Fruit fly (Drosophila melanogaster): ENCODE results near the gene Ccp84Ab.

The Ccp84Ab gene

dm6 chr3R:6659941-6660340 lies 42.7 kb downstream of the Ccp84Ab start, which contains the start of gene agt (continued):
- TF ChIP-seq CG10209 (GFP tag; optimal IDR thresholded peaks at IDR 0.05): no peak
- peak; percentile 3 for TF ChIP-seq CG8924 (tag; optimal IDR thresholded peaks at IDR 0.05)
- no peak for TF ChIP-seq Meics (GFP tag; optimal IDR thresholded peaks at IDR 0.05)
- TF ChIP-seq CG9876 (GFP tag; optimal IDR thresholded peaks at IDR 0.05): no peak
- peak; percentile 42; the same call in 1 of the 3 replicates for TF ChIP-seq knrl (GFP tag; IDR thresholded peaks at IDR 0.05; ENCODE audit: partially characterized antibody)
- 0 out of 2 replicates have a peak, but pooled peaks have one; percentile 14 for TF ChIP-seq CG9932 (GFP tag; IDR thresholded peaks at IDR 0.05)
- TF ChIP-seq Sox102F (GFP tag; optimal IDR thresholded peaks at IDR 0.05): no peak
- TF ChIP-seq pfk (GFP tag; optimal IDR thresholded peaks at IDR 0.05): no peak
- TF ChIP-seq CG2116 (GFP tag; optimal IDR thresholded peaks at IDR 0.05): peak; percentile 54
- peak; percentile 37 for TF ChIP-seq CG10267 (tag; optimal IDR thresholded peaks at IDR 0.05)
- TF ChIP-seq nmo (GFP tag; optimal IDR thresholded peaks at IDR 0.05): peak; percentile 28
- peak; percentile 37; the same call in 1 of the 2 replicates for TF ChIP-seq Bgb (GFP tag; IDR thresholded peaks at IDR 0.05; ENCODE audit: partially characterized antibody)
- TF ChIP-seq CG10321 (GFP tag; IDR thresholded peaks at IDR 0.05): no peak
- TF ChIP-seq CG3847 (GFP tag; IDR thresholded peaks at IDR 0.05): peak; percentile 60; the same call in 1 of the 2 replicates
- TF ChIP-seq Trl (optimal IDR thresholded peaks at IDR 0.05): no peak
- no peak for TF ChIP-seq Trl (GFP tag; optimal IDR thresholded peaks at IDR 0.05)
- TF ChIP-seq Ets97D (GFP tag; optimal IDR thresholded peaks at IDR 0.05): peak; percentile 56
- peak; percentile 52 for TF ChIP-seq CoRest (tag; optimal IDR thresholded peaks at IDR 0.05)
- peak; percentile 3 for TF ChIP-seq NC2β (GFP tag; optimal IDR thresholded peaks at IDR 0.05)
- TF ChIP-seq Dp (GFP tag; optimal IDR thresholded peaks at IDR 0.05): peak; percentile 81
- peak; percentile 57 for TF ChIP-seq Hmr (GFP tag; optimal IDR thresholded peaks at IDR 0.05)
- no peak for TF ChIP-seq Hand (GFP tag; optimal IDR thresholded peaks at IDR 0.05)
- no peak for TF ChIP-seq CG2875 (GFP tag; optimal IDR thresholded peaks at IDR 0.05)
- TF ChIP-seq CTCF (GFP tag; optimal IDR thresholded peaks at IDR 0.05): peak; percentile 71
- TF ChIP-seq sens (GFP tag): peak; percentile 17
- no peak for TF ChIP-seq lmd (GFP tag; IDR thresholded peaks at IDR 0.05)
- no peak for TF ChIP-seq CG32772 (GFP tag; IDR thresholded peaks at IDR 0.05)
- no peak for TF ChIP-seq CG9437 (GFP tag; optimal IDR thresholded peaks at IDR 0.05)
- TF ChIP-seq CG12391 (tag; optimal IDR thresholded peaks at IDR 0.05): peak; percentile 40
- TF ChIP-seq CG4617 (GFP tag; optimal IDR thresholded peaks at IDR 0.05; ENCODE audit: borderline replicate concordance): peak; percentile 15
- TF ChIP-seq yki (optimal IDR thresholded peaks at IDR 0.05): no peak
- no peak for TF ChIP-seq klu (GFP tag; IDR thresholded peaks at IDR 0.05)
- TF ChIP-seq Scr (GFP tag; IDR thresholded peaks at IDR 0.05; ENCODE audit: partially characterized antibody): peak; percentile 21; the same call in 1 of the 2 replicates
- peak; percentile 14 for TF ChIP-seq CG10979 (tag; optimal IDR thresholded peaks at IDR 0.05)
- peak; percentile 93 for TF ChIP-seq stwl (tag; optimal IDR thresholded peaks at IDR 0.05)
- TF ChIP-seq Dll (GFP tag; IDR thresholded peaks at IDR 0.05; ENCODE audit: partially characterized antibody): peak; percentile 45; the same call in 2 of the 4 replicates
- no peak for TF ChIP-seq Mad (GFP tag; optimal IDR thresholded peaks at IDR 0.05)
- peak; percentile 78 for TF ChIP-seq Abd-B (GFP tag; optimal IDR thresholded peaks at IDR 0.05)
- no peak for TF ChIP-seq Atf6 (GFP tag; IDR thresholded peaks at IDR 0.05)
- TF ChIP-seq prd (optimal IDR thresholded peaks at IDR 0.05): no peak
- TF ChIP-seq prd (GFP tag; IDR thresholded peaks at IDR 0.05): 0 out of 3 replicates have a peak, but pooled peaks have one; percentile 6
- no peak for TF ChIP-seq tgo (GFP tag; IDR thresholded peaks at IDR 0.05)
- peak; percentile 26 for TF ChIP-seq CG18011 (GFP tag; optimal IDR thresholded peaks at IDR 0.05)
- peak; percentile 77 for TF ChIP-seq HmgZ (tag; optimal IDR thresholded peaks at IDR 0.05)
- TF ChIP-seq cato (GFP tag; optimal IDR thresholded peaks at IDR 0.05; ENCODE audit: borderline replicate concordance): no peak
- peak in 1 of 2 experiments; percentile 82 for TF ChIP-seq Pdp1 (GFP tag; optimal IDR thresholded peaks at IDR 0.05)
- TF ChIP-seq HmgD (GFP tag; optimal IDR thresholded peaks at IDR 0.05): peak; percentile 61
- TF ChIP-seq bcd (GFP tag; optimal IDR thresholded peaks at IDR 0.05): no peak
- TF ChIP-seq Max (GFP tag; optimal IDR thresholded peaks at IDR 0.05): peak; percentile 11
- no peak for TF ChIP-seq Atf-2 (GFP tag; optimal IDR thresholded peaks at IDR 0.05)
- TF ChIP-seq tap (tag; optimal IDR thresholded peaks at IDR 0.05): no peak

All from whole organism, embryonic.